Worm (Caenorhabditis elegans): ENCODE measurements around the gene odr-1.

Gene odr-1

DNA sequence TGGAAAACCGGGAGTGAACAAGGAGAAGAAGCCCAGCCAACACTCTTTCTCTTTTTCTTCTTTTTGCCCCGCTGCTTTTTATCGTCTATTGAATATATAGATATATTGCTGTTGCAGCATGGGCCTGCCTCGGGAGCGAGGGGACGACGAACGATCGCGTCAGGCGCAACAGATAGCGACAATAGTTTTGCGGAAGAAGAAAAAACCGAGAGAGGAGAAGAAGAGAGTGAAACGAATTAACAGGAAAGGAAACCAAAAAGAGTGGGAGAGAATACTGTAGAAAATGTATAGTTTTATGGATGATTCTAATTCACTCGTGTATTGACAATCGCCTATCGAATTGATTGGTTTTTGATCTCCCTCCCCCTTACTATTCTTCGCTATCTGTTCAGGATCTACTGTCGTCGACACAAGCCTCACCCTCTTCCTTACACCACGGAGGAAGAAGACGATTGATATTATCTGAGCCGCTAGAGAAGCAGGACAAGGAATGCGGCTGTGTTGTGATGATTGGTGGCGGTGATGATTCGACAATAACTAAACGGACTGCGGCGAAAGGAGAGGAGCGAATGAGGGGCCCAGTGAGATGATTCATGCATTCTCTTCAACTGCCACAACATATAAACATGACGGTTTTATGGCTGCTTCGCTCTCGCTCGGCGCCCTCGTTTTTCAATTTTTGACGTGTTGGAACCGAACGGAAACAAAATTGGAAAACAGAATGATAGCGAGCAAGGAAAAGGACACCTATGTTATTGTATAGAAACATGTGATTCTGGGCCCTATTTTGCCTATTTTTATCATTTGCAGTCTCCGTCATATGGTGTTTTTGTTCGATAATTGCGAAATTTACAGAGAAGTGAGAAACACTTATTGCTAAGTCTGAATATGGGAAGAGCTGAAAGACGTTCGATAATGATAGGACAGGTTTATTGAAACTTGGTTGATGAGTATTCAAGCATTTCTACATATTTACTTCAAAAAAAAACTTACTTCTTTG lies 24.3 kb downstream of the odr-1 start:
- no peak for TF ChIP-seq unc-62 (GFP tag; optimal IDR thresholded peaks at IDR 0.05)

DNA sequence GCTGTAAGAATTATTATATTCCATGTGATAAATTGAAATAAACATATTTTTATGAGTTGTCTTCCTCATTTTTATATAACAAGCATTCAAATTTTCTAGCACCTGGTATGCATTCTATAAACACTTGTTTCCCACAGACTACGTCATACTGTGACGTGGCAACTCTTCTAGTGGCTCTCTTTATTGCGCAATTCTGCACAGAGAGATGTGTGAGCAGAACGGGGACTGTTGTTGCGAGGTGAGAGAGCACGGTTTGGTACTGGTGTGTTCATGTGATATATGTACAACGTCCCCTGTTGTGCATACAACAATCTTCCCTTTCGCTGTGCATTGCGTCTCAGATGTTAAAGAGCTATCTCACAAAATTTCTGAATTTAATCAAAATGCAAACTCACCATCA lies 25.7 kb downstream of the odr-1 start:
- no peak for TF ChIP-seq unc-62 (GFP tag; optimal IDR thresholded peaks at IDR 0.05)

DNA sequence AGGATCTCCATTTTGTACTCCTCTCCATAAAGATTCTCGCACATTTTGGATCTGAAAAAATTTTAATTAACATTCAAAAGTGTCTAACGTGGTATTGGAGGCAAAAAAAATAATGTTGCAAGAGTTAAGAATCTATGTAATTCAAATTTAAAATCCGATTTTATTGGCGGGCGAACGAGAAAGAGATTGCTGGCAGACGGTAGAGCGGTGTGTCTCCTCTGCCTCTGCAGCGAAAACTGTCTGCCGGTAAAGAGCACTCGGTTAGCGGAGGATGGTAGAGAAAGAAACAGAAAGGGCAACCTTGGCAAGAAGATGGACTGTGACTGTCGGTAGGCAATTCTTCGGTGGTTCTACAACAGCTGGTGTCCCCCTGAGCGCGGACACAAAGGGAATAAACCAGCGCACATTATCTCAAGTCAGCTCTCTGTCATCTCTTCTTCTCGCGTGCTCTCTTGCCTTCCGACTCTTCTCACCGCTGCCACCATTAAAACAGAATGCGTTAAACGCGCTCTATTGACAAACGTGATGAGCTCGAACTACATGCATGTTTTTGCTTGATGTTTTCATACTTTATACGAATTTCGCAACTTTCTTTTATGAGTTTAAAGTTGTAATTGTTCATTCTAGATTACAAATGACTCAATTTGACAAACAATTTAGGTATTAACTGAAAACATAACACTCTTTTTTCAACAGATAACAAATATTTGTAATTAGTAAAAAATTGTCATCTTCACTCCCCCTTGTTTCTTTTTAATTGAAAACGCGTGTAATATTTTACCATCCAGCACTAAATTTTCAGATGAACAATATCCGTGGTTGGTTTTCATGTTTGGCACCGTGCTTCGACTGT lies 31.7 kb downstream of the odr-1 start, which contains the start of the genes cdk-4 and F18H3.1:
Gene cdk-4, minus strand, starts transcription at position 51 of the 853 bp plus-strand sequence.
Gene F18H3.1, plus strand, starts transcription at position 803 of the 853 bp plus-strand sequence.
- no peak for TF ChIP-seq unc-62 (GFP tag; optimal IDR thresholded peaks at IDR 0.05)

DNA sequence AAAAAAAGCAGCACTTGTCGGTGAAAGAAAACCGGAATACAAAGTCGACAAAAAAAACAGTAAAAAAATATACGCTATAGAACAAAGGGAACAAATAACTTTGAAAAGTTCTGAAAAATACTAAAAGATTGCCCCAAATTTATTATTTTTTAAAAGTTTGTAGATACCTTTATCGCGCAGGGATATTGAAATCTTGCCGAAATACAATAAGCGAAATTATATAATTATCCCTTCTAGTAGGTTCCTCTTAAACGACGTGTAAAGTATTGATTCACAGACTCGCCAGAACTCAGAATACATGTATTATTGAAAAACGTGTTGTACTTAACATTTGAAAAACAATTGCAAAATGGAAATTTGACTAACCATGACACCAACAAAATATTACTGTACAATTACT lies 36.4 kb downstream of the odr-1 start:
- no peak for TF ChIP-seq unc-62 (GFP tag; optimal IDR thresholded peaks at IDR 0.05)

DNA sequence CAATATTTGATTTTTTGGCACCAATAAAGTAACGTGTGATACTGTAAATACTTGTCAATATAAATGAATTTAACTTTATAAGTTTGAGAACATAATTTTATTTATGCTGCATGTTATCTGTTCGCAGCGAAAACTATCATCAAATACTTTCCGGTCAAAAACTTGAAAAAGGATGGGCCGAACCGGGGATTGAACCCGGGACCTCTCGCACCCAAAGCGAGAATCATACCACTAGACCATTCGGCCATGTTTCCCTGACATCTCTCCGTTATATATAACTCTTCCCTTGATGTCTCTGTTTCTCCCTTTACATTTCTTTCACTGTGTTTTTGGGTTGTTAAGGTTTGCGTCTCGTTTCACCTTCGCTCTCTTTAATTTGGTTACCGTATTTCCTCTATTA lies 39.0 kb downstream of the odr-1 start:
- no peak for TF ChIP-seq unc-62 (GFP tag; optimal IDR thresholded peaks at IDR 0.05)

DNA sequence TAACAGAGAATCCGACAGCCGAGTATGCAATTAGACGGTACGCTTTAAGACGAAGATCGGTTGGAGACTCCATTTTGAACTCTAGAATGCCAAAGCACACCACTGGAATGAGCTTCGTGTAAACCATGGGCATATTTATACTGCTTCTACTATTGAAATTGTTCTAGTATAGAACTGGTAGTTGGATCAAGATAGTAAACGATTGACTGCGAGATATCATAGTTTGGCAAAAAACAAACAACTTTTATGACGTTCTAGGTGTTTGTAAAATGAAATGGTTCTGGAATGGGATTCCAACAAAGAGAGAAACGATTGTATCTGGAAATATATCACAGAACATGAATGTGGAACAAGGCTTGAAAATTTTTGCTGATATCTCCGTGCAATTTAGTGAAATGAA lies 39.8 kb downstream of the odr-1 start, which contains the start of gene col-185:
Gene col-185, minus strand, starts transcription at position 101 of the 400 bp plus-strand sequence.
- no peak for TF ChIP-seq unc-62 (GFP tag; optimal IDR thresholded peaks at IDR 0.05)

DNA sequence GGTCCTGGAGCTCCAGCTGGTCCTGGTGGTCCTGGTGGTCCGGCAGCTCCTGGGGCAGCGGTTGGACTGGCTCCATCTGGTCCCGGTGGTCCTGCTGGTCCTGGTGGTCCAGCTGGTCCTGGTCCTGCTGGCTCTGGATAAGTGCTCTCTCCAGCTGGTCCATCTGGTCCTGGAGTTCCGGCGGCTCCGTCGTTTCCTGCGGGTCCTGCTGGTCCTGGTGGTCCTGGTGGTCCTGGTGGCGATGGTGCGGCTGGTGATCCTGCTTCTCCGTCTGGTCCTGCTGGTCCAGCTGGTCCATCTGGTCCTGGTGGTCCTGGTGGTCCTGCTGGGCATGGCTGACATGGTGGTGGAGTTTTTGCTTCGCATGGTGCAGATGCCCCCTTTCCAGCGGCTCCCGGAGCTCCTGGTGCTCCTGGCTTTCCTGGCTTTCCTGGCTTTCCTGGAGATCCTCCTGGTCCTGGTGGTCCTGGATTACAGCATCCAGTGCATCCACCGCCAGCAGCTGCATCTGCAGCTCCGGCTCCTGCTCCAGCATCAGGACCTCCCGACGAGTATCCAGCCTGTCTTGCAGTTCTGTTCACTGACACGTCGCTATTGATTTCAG lies 40.5 kb downstream of the odr-1 start:
- no peak for TF ChIP-seq unc-62 (GFP tag; optimal IDR thresholded peaks at IDR 0.05)

DNA sequence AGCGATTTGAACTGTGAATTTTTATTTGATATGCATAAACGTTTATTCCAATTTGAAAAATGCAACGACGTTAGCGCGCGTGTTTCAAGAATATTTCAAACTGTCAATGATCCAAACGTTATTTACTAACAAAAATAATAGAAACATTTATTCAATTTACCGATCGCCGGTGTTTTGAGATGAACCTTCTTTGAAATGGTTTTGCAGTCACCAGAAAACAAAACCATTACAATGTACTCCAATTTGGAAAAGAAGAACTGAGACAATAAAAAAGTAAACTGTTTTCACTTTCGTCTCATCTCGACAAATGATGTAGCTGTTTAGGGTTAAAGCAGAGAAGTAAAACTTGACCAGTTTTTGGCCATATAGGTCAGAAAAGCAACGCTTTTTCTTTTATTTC lies 43.6 kb downstream of the odr-1 start, which contains the start of gene H06A10.1:
Gene H06A10.1, plus strand, starts transcription at position 301 of the 400 bp plus-strand sequence.
- TF ChIP-seq unc-62 (GFP tag; optimal IDR thresholded peaks at IDR 0.05), result no peak

DNA sequence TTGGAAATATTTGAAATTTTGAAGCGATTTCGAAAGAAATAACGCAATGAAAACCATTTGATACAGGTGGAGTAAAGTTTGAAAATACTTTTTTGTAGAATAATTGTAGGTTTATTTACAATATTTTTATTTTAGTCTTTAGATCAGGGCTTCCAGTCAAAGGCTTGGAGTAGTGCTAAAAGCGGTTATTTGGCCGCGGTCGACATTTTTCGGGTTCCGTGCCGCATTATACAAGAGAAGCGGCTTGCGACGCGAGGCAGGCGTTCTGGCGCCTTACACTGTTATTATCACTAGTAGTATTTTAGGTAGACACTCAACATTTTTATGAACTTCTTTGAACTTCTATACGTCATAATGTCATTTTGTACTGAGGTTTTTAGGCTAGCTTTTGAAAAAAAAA lies 44.3 kb downstream of the odr-1 start:
- TF ChIP-seq unc-62 (GFP tag; optimal IDR thresholded peaks at IDR 0.05), result no peak

DNA sequence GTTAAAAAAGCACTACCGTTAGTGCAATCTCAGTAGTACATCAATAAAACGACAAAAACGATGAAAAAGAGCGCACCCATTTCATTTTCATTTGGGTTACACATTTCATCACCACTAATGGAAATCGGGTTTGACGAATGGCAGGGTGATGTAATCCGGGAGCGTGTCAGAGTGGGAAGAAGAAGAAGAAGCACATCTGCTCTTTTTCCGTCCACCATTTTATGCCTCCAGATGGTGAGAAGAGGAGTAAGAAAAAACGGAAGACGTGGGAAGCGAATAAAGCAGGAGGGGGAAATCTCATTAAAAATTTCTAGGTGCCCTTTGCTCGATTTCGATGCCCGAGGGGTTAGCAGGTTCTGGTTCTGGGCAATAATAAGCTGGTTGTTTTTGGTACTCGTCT lies 44.7 kb downstream of the odr-1 start:
- TF ChIP-seq unc-62 (GFP tag; optimal IDR thresholded peaks at IDR 0.05), result no peak

DNA sequence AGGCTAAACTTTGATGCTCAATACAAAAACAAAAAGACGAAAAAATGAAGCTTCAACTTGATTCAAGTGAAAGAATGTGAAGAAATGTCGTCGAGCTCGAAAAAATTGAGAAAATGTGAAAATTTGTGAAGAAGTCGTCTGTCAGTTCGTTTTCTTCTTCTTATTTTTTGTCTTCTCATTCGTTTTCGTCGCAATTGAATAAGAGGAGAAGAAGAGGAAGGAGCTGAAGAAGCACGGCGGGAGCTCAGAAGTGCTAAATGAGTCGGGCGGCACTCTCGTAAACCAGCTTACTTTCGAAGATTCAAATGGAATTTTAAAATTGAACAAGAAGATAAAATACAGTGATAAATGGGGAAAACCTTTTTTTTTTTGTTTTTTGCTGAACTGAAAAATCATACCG lies 45.6 kb downstream of the odr-1 start:
- TF ChIP-seq unc-62 (GFP tag; optimal IDR thresholded peaks at IDR 0.05), result no peak

DNA sequence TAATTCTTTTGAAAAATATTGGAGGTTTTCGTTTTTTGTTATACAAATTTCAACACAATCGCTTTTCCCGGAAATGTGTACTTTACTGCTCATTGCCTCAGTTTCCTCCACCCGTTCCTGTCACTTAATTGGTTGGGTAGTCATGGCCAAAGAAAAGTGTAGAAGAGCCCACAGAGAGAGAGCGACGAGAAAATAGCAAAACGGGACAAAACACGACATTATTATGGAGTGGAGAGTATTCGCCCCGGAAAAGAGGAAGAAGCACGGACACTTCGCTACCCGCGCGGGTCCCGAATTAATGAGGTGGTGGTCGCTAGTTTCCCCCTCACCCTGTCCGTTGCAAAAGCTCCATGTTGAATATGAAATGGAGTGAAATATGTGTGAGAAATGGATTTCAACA lies 47.0 kb downstream of the odr-1 start:
- TF ChIP-seq unc-62 (GFP tag; optimal IDR thresholded peaks at IDR 0.05), result no peak

DNA sequence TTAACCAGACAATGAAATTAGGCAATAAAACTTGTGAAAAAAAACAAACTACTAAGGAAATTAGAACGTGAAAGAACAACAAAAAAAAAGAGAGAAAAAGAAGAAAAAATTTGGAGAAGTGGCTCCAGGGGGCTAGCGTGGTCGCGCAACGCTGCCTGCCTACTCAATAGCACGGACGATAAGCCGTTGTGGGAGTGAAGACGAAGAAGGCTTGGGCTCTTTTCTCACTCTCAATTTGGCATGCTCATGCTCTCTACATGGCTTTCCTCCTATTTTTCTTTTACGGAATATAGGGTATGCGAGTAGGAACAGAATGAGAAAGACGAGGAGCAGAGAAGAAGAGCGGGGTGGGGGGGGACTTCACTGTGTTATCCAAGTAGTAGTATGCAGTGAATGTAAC lies 48.5 kb downstream of the odr-1 start:
- TF ChIP-seq unc-62 (GFP tag; optimal IDR thresholded peaks at IDR 0.05), result no peak

DNA sequence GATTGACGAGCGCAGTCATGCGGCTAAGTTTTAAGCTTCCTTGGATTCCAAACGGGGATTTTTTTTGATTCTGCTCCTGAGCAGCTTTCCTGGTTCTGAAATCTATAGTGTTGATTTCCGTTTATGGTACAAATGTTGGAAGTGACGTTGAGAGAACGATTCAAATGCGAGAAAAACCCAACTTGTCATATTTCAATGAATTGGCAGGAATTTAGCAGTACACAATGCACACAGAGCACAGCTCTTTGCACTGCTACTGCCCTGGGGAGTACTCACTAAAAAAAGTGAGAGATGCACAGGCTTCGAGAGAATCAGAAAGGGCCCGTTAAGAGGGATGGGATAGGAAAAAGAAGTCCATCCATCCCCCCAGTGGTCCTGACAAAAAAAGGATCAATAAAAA lies 50.2 kb downstream of the odr-1 start, which contains the start of gene sad-1:
Gene sad-1, minus strand, starts transcription at position 101 of the 400 bp plus-strand sequence.
- TF ChIP-seq unc-62 (GFP tag; optimal IDR thresholded peaks at IDR 0.05), result no peak

DNA sequence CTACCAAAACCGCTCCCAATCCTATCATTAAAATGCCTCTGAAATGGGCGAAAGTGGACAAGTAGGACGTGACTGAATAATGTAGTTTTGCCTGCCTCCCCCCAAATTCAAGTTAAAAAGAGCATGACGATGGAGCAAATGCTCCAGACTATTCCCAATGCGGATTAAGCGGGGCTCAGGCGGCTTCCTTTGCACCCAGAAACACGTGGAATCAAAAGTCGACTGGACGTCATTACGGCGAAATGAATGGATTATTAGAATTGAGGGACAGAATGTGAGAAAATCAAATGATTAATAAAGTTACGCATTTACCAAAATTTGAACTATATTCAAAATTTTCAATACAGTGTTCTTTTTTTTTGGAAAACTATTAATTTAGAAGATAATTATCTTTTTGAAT lies 50.9 kb downstream of the odr-1 start:
- no peak for TF ChIP-seq unc-62 (GFP tag; optimal IDR thresholded peaks at IDR 0.05)

DNA sequence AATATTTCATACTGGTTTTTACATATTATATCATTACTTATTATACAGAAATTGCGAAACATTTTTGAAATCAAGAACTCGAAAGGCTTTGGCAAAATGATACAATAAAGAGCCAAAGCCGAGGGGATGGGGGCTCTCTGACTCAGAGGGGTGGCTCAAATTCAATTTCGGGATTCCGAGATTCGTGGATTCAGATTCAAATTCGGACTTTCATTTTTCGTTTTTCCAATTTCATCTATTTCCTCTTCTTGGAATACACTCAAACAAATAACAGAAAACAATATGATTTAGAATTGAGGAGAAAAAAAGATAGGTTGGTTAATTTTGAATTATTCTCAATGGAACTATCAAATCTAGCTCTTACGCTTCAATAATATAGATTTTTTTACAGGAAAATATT lies 51.7 kb downstream of the odr-1 start:
- TF ChIP-seq unc-62 (GFP tag; optimal IDR thresholded peaks at IDR 0.05), result no peak
